Fruit fly (Drosophila melanogaster) whole organism, embryonic: Measurements from ENCODE around the gene Ide.

ENCODE experiments used
- BtbVII ChIP-seq: fragments of 200-800 bp; sonication (Bioruptor generic); optimal IDR thresholded peaks from 3 replicates; lab custom pipeline; 2017; ENCODE audit warnings: missing biosample characterization, mild to moderate bottlenecking, missing genetic modification characterization
- CG1024 ChIP-seq: fragments of 200-800 bp; sonication (Bioruptor generic); IDR thresholded peaks from 2 replicates; pipeline ENCODE4 v1.3.6; 2022; ENCODE audit warnings: missing biosample characterization, missing genetic modification characterization
- CG11247 ChIP-seq: fragments of 200-800 bp; sonication (Bioruptor generic); IDR thresholded peaks from 2 replicates; pipeline ENCODE4 v1.3.6; 2022; ENCODE audit warnings: missing biosample characterization, missing genetic modification characterization
- CG11695 ChIP-seq: fragments of 200-800 bp; sonication (Bioruptor generic); IDR thresholded peaks from 3 replicates; pipeline ENCODE4 v1.3.6; 2022; ENCODE audit warnings: missing biosample characterization, missing genetic modification characterization
- CG12071 ChIP-seq: fragments of 200-800 bp; sonication (Bioruptor generic); optimal IDR thresholded peaks from 3 replicates; lab custom pipeline; 2018; ENCODE audit warnings: missing biosample characterization, mild to moderate bottlenecking, missing genetic modification characterization
- CG12219 ChIP-seq: fragments of 200-800 bp; sonication (Bioruptor generic); optimal IDR thresholded peaks from 3 replicates; lab custom pipeline; 2018; ENCODE audit warnings: missing biosample characterization, mild to moderate bottlenecking, missing genetic modification characterization
- CG13123 ChIP-seq: fragments of 200-800 bp; sonication (Bioruptor generic); optimal IDR thresholded peaks from 2 replicates; lab custom pipeline; 2016; ENCODE audit warnings: missing biosample characterization, missing genetic modification characterization
- CG1529 ChIP-seq: fragments of 200-800 bp; sonication (Bioruptor generic); optimal IDR thresholded peaks from 3 replicates; lab custom pipeline; 2018; ENCODE audit warnings: missing biosample characterization, missing genetic modification characterization
- CG1832 ChIP-seq: fragments of 200-800 bp; sonication (Bioruptor generic); optimal IDR thresholded peaks from 2 replicates; lab custom pipeline; 2017; ENCODE audit warnings: missing biosample characterization, mild to moderate bottlenecking, missing genetic modification characterization, inconsistent platforms
- CG4328 ChIP-seq: fragments of 200-800 bp; sonication (Bioruptor generic); optimal IDR thresholded peaks from 3 replicates; lab custom pipeline; 2017; ENCODE audit warnings: missing biosample characterization, missing genetic modification reagents, missing genetic modification characterization
- CG4617 ChIP-seq: fragments of 200-800 bp; sonication (Bioruptor generic); optimal IDR thresholded peaks from 3 replicates; lab custom pipeline; 2016; ENCODE audit warnings: missing biosample characterization, missing genetic modification characterization, borderline replicate concordance
- CG8359 ChIP-seq: fragments of 200-800 bp; sonication (Bioruptor generic); optimal IDR thresholded peaks from 2 replicates; lab custom pipeline; 2017; ENCODE audit warnings: missing biosample characterization, mild to moderate bottlenecking, missing genetic modification characterization, borderline replicate concordance
- CG9797 ChIP-seq: fragments of 200-800 bp; sonication (Bioruptor generic); optimal IDR thresholded peaks from 3 replicates; lab custom pipeline; 2018; ENCODE audit warnings: missing biosample characterization, mild to moderate bottlenecking, missing genetic modification characterization
- CrebB ChIP-seq: fragments of 200-800 bp; sonication (Bioruptor generic); optimal IDR thresholded peaks from 3 replicates; lab custom pipeline; 2018; ENCODE audit warnings: missing biosample characterization, mild to moderate bottlenecking, missing genetic modification characterization
- Deaf1 ChIP-seq: fragments of 200-800 bp; optimal IDR thresholded peaks from 3 replicates; lab custom pipeline; 2019; ENCODE audit warnings: missing biosample characterization, mild to moderate bottlenecking, missing genetic modification characterization, moderate library complexity
- Dp ChIP-seq: fragments of 200-800 bp; sonication (Bioruptor generic); optimal IDR thresholded peaks from 2 replicates; lab custom pipeline; 2018; ENCODE audit warnings: missing biosample characterization, mild to moderate bottlenecking, missing genetic modification characterization, moderate library complexity
- Eip74EF ChIP-seq, 2 experiments: fragments of 200-800 bp in 1 of 2; fragments of >200 bp in 1 of 2; sonication (Bioruptor generic) in 1 of 2; optimal IDR thresholded peaks; 2 replicates each; lab custom pipeline; 2017 to 2019; ENCODE audit warnings: missing biosample characterization in 2 of 2, missing genetic modification characterization in 2 of 2, mild to moderate bottlenecking in 1 of 2, moderate library complexity in 1 of 2
- Elba2 ChIP-seq: fragments of 200-800 bp; sonication (Bioruptor generic); optimal IDR thresholded peaks from 3 replicates; lab custom pipeline; 2016; ENCODE audit warnings: missing biosample characterization, missing genetic modification characterization
- Ets97D ChIP-seq: fragments of 200-800 bp; sonication (Bioruptor generic); optimal IDR thresholded peaks from 3 replicates; lab custom pipeline; 2016; ENCODE audit warnings: missing biosample characterization, missing genetic modification characterization
- Fer1 ChIP-seq: fragments of 200-800 bp; sonication (Bioruptor generic); optimal IDR thresholded peaks from 2 replicates; lab custom pipeline; 2017; ENCODE audit warnings: missing biosample characterization, mild to moderate bottlenecking, missing genetic modification characterization
- HLH3B ChIP-seq: fragments of 200-800 bp; sonication (Bioruptor generic); IDR thresholded peaks from 2 replicates; pipeline ENCODE4 v1.3.6; 2022; ENCODE audit warnings: missing biosample characterization, missing genetic modification characterization
- HmgD ChIP-seq: fragments of 200-800 bp; sonication (Bioruptor generic); optimal IDR thresholded peaks from 3 replicates; lab custom pipeline; 2016; ENCODE audit warnings: missing biosample characterization, missing genetic modification characterization
- Hmx ChIP-seq: fragments of 200-800 bp; sonication (Bioruptor generic); optimal IDR thresholded peaks from 2 replicates; lab custom pipeline; 2016; ENCODE audit warnings: missing biosample characterization, missing genetic modification characterization
- Hr78 ChIP-seq, 2 experiments: fragments of 200-800 bp in 1 of 2; fragments of >200 bp in 1 of 2; sonication (Bioruptor generic) in 1 of 2; optimal IDR thresholded peaks; 2 replicates each; lab custom pipeline; 2017 to 2019; ENCODE audit warnings: missing biosample characterization in 2 of 2, missing genetic modification characterization in 2 of 2, mild to moderate bottlenecking in 1 of 2, moderate library complexity in 1 of 2
- NFAT ChIP-seq: fragments of 200-800 bp; sonication (Bioruptor generic); IDR thresholded peaks from 2 replicates; pipeline ENCODE4 v1.3.6; 2022; ENCODE audit warnings: missing biosample characterization, missing genetic modification characterization
- Oli ChIP-seq: fragments of 200-800 bp; sonication (Bioruptor generic); optimal IDR thresholded peaks from 2 replicates; lab custom pipeline; 2018; ENCODE audit warnings: missing biosample characterization, mild to moderate bottlenecking, missing genetic modification characterization, moderate library complexity
- Pdp1 ChIP-seq, 2 experiments: fragments of 200-800 bp; sonication (Bioruptor generic); optimal IDR thresholded peaks; 3 replicates each; lab custom pipeline; 2016; ENCODE audit warnings: missing biosample characterization in 2 of 2, missing genetic modification characterization in 2 of 2, mild to moderate bottlenecking in 1 of 2, moderate library complexity in 1 of 2
- Scr ChIP-seq: fragments of 200-800 bp; sonication (Bioruptor generic); IDR thresholded peaks from 2 replicates; pipeline ENCODE4 v1.3.6; 2022; ENCODE audit warnings: missing biosample characterization, missing genetic modification characterization; ENCODE audit not compliant: partially characterized antibody
- Sin3A ChIP-seq: fragments of >200 bp; optimal IDR thresholded peaks from 2 replicates; lab custom pipeline; 2018
- ap ChIP-seq: fragments of 200-800 bp; sonication (Bioruptor generic); IDR thresholded peaks from 2 replicates; pipeline ENCODE4 v1.3.6; 2022; ENCODE audit warnings: missing biosample characterization, missing genetic modification characterization
- az2 ChIP-seq: fragments of 200-800 bp; sonication (Bioruptor generic); optimal IDR thresholded peaks from 3 replicates; lab custom pipeline; 2016; ENCODE audit warnings: missing biosample characterization, missing genetic modification characterization
- bsh ChIP-seq, 2 experiments: fragments of 200-800 bp; sonication (Bioruptor generic); optimal IDR thresholded peaks; 2 replicates each; lab custom pipeline; 2017 to 2018; ENCODE audit warnings: mild to moderate bottlenecking in 2 of 2, missing biosample characterization in 2 of 2, missing genetic modification characterization in 2 of 2, moderate library complexity in 1 of 2
- chinmo ChIP-seq: fragments of 200-800 bp; sonication (Bioruptor generic); IDR thresholded peaks from 4 replicates; pipeline ENCODE4 v1.3.6; 2022; ENCODE audit warnings: missing biosample characterization, missing genetic modification characterization; ENCODE audit not compliant: partially characterized antibody
- dan ChIP-seq: fragments of 200-800 bp; sonication (Bioruptor generic); IDR thresholded peaks from 2 replicates; pipeline ENCODE4 v1.3.6; 2022; ENCODE audit warnings: missing biosample characterization, missing genetic modification characterization
- dpn ChIP-seq, 2 experiments: fragments of 200-800 bp; sonication (Bioruptor generic); optimal IDR thresholded peaks; 3 replicates each; lab custom pipeline; 2016; ENCODE audit warnings: missing biosample characterization in 2 of 2, missing genetic modification characterization in 2 of 2
- esg ChIP-seq: fragments of 200-800 bp; sonication (Bioruptor generic); conservative IDR thresholded peaks from 2 replicates; pipeline ENCODE4 v1.3.6; 2022; ENCODE audit warnings: missing biosample characterization, missing genetic modification characterization
- ewg ChIP-seq: fragments of 200-800 bp; sonication (Bioruptor generic); optimal IDR thresholded peaks from 3 replicates; lab custom pipeline; 2017; ENCODE audit warnings: mild to moderate bottlenecking, missing biosample characterization, missing genetic modification reagents, missing genetic modification characterization
- fd96Cb ChIP-seq: fragments of 200-800 bp; sonication (Bioruptor generic); optimal IDR thresholded peaks from 2 replicates; lab custom pipeline; 2018; ENCODE audit warnings: missing biosample characterization, mild to moderate bottlenecking, missing genetic modification characterization, moderate library complexity
- gt ChIP-seq: fragments of 200-800 bp; sonication (Bioruptor generic); IDR thresholded peaks from 2 replicates; pipeline ENCODE4 v1.3.6; 2022; ENCODE audit warnings: missing biosample characterization, missing genetic modification characterization
- ken ChIP-seq: fragments of 200-800 bp; sonication (Bioruptor generic); IDR thresholded peaks from 3 replicates; pipeline ENCODE4 v1.3.6; 2022; ENCODE audit warnings: missing biosample characterization, missing genetic modification characterization
- nom ChIP-seq: fragments of 200-800 bp; sonication (Bioruptor generic); optimal IDR thresholded peaks from 2 replicates; lab custom pipeline; 2017; ENCODE audit warnings: missing biosample characterization, missing genetic modification characterization, mild to moderate bottlenecking, moderate library complexity, missing genetic modification reagents
- onecut ChIP-seq: fragments of 200-800 bp; sonication (Bioruptor generic); IDR thresholded peaks from 2 replicates; pipeline ENCODE4 v1.3.6; 2022; ENCODE audit warnings: missing biosample characterization, missing genetic modification characterization
- salm ChIP-seq: fragments of 200-800 bp; sonication (Bioruptor generic); optimal IDR thresholded peaks from 2 replicates; lab custom pipeline; 2018; ENCODE audit warnings: missing biosample characterization, mild to moderate bottlenecking, missing genetic modification characterization
- sna ChIP-seq: fragments of 200-800 bp; sonication (Bioruptor generic); IDR thresholded peaks from 2 replicates; pipeline ENCODE4 v1.3.6; 2022; ENCODE audit warnings: missing biosample characterization, missing genetic modification characterization; ENCODE audit not compliant: partially characterized antibody
- tgo ChIP-seq: fragments of 200-800 bp; sonication (Bioruptor generic); IDR thresholded peaks from 3 replicates; pipeline ENCODE4 v1.3.6; 2022; ENCODE audit warnings: missing biosample characterization, missing genetic modification characterization
- tio ChIP-seq: fragments of 200-800 bp; sonication (Bioruptor generic); optimal IDR thresholded peaks from 2 replicates; lab custom pipeline; 2017; ENCODE audit warnings: missing biosample characterization, missing genetic modification characterization, inconsistent platforms
- ttk ChIP-seq: fragments of 200-800 bp; sonication (Bioruptor generic); IDR thresholded peaks from 2 replicates; pipeline ENCODE4 v2.1.2; 2022; ENCODE audit warnings: missing biosample characterization, missing genetic modification characterization
- tx ChIP-seq: fragments of 200-800 bp; sonication (Bioruptor generic); optimal IDR thresholded peaks from 2 replicates; lab custom pipeline; 2016; ENCODE audit warnings: missing biosample characterization, missing genetic modification characterization

Gene Ide

DNA sequence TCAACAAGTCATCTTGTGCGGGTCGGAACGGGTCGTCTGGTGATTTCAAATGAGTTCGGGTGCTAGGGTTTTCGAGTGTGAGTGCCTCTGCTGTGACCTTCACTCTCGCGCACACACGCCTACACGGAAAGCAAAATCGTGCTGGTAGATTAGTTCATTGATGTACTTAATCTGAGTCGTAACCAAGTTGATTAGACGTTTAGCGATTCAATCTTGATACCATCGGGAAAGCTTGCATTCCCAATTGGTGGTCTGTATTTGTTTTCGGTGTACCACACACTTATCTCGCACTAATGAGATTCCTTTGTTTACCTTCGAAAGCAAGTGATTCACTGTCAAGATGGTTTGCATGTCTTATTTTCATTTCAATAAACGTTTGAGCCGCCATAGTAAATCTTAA is 13.3 kb upstream of the Ide start (continued):
- TF ChIP-seq Hmx (GFP tag; lab: Kevin White, UChicago), result no peak
- no peak for TF ChIP-seq HmgD (GFP tag; lab: Kevin White, UChicago)
- TF ChIP-seq Elba2, result no peak
- no peak for TF ChIP-seq onecut
- TF ChIP-seq Dp (GFP tag; lab: Kevin White, UChicago), result no peak
- peak; percentile 37 for TF ChIP-seq BtbVII (GFP tag; lab: Kevin White, UChicago)
- TF ChIP-seq CG9797, result no peak
- no peak for TF ChIP-seq esg
- TF ChIP-seq ewg (GFP tag; lab: Kevin White, UChicago), result no peak
- no peak for TF ChIP-seq ken
- peak; percentile 51; the same call in 1 of the 3 replicates for TF ChIP-seq tgo (GFP tag; lab: Robert Waterston, UW)
- peak; percentile 59 for TF ChIP-seq Fer1
- no peak for TF ChIP-seq CG4328 (GFP tag; lab: Kevin White, UChicago)
- TF ChIP-seq fd96Cb (tag; lab: Kevin White, UChicago), result no peak
- peak in 1 of 2 experiments; percentile 68 for TF ChIP-seq Eip74EF (GFP tag; optimal IDR thresholded peaks at IDR 0.05; lab: Kevin White, UChicago)
- no peak for TF ChIP-seq tio (GFP tag; lab: Kevin White, UChicago)
- TF ChIP-seq Sin3A (lab: Kevin White, UChicago), result no peak
- no peak for TF ChIP-seq CG11247 (GFP tag; lab: Robert Waterston, UW)
- TF ChIP-seq Ets97D (GFP tag; lab: Kevin White, UChicago), result no peak
- no peak for TF ChIP-seq sna (GFP tag; lab: Robert Waterston, UW)
- TF ChIP-seq CG12071, result peak; percentile 18
- TF ChIP-seq CG13123 (GFP tag; lab: Kevin White, UChicago), result no peak
- TF ChIP-seq Scr (GFP tag; lab: Robert Waterston, UW), result no peak
- peak; percentile 30 for TF ChIP-seq Oli (tag; lab: Kevin White, UChicago)
- TF ChIP-seq CG1832 (GFP tag; lab: Kevin White, UChicago), result no peak
- TF ChIP-seq CG4617 (GFP tag; lab: Kevin White, UChicago), result no peak
- no peak for TF ChIP-seq dan (GFP tag; lab: Robert Waterston, UW)
- TF ChIP-seq, all 482 proteins: peak for 161

- TF ChIP-seq Pdp1 (GFP tag; optimal IDR thresholded peaks at IDR 0.05; lab: Kevin White, UChicago) (peak in 1 of 2 experiments; percentile 87), ttk (no peak), CG12219 (no peak), CG8359 (GFP tag; lab: Kevin White, UChicago) (no peak), az2 (no peak), Deaf1 (tag; lab: Kevin White, UChicago) (peak; percentile 12), nom (GFP tag; lab: Kevin White, UChicago) (peak; percentile 75), HLH3B (GFP tag; lab: Robert Waterston, UW) (no peak), gt (no peak), bsh (GFP tag; optimal IDR thresholded peaks at IDR 0.05; lab: Kevin White, UChicago) (peak in 1 of 2 experiments; percentile 36)
Observed at dm6 chr3L:20387843-20388163, 12.1 kb upstream of the Ide start.

DNA sequence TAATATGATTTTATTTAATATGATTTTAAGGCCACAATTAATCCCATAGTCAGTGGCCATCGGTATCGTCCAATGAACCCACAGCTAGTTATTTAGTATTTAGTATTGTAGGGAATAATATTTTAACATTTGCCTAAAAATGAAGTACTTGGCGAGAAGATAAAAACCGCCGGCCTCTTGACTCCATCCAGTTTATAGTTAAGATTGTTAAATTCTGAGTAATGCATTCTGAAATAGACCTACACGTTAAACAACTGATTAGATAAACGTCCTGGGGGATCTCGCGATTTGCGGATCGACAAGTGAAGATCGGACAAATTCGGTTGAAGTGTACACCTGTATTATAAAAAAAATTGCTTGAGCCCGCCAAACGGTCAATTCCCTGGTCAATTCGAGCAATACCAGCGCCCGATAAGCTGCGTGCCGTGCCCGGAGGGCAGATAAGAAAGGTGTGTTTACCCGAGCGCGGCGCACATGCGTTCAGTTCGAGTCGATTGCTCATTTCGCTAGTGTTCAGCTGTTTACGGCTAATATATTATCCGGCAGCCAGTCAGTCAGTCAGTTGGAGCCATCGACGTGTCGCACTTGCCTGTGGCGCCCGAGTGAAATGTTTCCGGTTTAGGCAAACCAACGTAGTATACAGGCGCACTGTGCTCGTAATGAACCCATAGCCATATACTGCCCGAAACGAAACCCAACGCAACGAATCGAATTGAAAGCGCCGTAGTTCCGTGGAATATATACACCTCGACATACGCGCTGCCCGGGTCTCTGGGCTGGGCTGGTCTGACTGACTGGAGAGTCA is 11.5 kb upstream of the Ide start:
- 0 out of 4 replicates have a peak, but pooled peaks have one; percentile 41 for TF ChIP-seq chinmo (GFP tag; lab: Robert Waterston, UW)
- no peak for TF ChIP-seq tx
- no peak for TF ChIP-seq ap
- TF ChIP-seq Hr78 (GFP tag; optimal IDR thresholded peaks at IDR 0.05; lab: Kevin White, UChicago), result peak in 1 of 2 experiments; percentile 1
- TF ChIP-seq az2, result no peak
- no peak for TF ChIP-seq CG1529 (GFP tag; lab: Kevin White, UChicago)
- no peak for TF ChIP-seq dpn (GFP tag; optimal IDR thresholded peaks at IDR 0.05; lab: Kevin White, UChicago)
- TF ChIP-seq salm (tag; lab: Kevin White, UChicago), result no peak
- TF ChIP-seq CrebB (tag; lab: Kevin White, UChicago), result peak; percentile 13
- TF ChIP-seq NFAT (GFP tag; lab: Robert Waterston, UW), result no peak
- TF ChIP-seq CG11695 (GFP tag; lab: Robert Waterston, UW), result no peak
- 0 out of 2 replicates have a peak, but pooled peaks have one; percentile 14 for TF ChIP-seq CG1024 (GFP tag; lab: Robert Waterston, UW)
